Comparison of ENCODE assay signal across 1 fruit fly cellular context in the genomic region with DNA sequence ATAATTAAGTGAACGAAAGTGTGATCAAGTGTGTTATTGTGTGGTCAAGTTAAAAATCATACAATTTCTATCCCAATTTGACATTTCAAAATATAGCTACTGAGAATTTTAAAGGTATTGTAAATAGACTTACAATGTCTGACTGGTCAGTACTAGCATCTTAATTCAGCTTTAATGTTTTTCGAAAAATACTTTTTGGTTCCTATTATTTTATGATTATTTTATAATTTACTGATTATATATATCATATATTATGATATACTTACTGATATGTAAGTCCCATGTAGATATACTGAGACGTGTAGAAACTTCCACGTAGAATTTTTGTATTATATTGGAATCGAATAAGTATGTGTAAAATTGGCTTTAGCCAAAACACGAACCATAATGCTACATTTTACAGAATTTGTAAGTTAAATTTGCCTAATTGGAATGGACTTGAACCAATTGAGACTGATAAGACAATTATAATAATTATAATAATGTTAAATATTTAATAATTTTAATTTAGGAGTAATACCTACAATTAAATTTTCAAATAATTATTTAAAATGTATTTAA.
TF ChIP-seq lines count a peak whose summit lies in the region.

TSS of gene Actn3 (minus strand) at position 51 of the 561 bp plus-strand sequence.

TF ChIP-seq in whole organism, embryonic, 481 proteins besides CTCF, POLR2A, EP300 and RAD21 (continued from another document):
- TF ChIP-seq C15 (GFP tag; IDR thresholded peaks at IDR 0.05; lab: Robert Waterston, UW) (no peak), Rfx (GFP tag; IDR thresholded peaks at IDR 0.05; lab: Robert Waterston, UW) (no peak), D19B (GFP tag; optimal IDR thresholded peaks at IDR 0.05; lab: Kevin White, UChicago) (no peak), Atf6 (GFP tag; IDR thresholded peaks at IDR 0.05; lab: Robert Waterston, UW) (no peak), gfzf (GFP tag; optimal IDR thresholded peaks at IDR 0.05; lab: Kevin White, UChicago) (no peak), PHDP (tag; optimal IDR thresholded peaks at IDR 0.05; lab: Kevin White, UChicago) (no peak), CG15269 (tag; optimal IDR thresholded peaks at IDR 0.05; lab: Kevin White, UChicago) (no peak), CG14860 (GFP tag; IDR thresholded peaks at IDR 0.05; lab: Robert Waterston, UW; ENCODE audit: partially characterized antibody) (peak; percentile 11; the same call in 1 of the 3 replicates), maf-S (GFP tag; optimal IDR thresholded peaks at IDR 0.05; lab: Kevin White, UChicago) (no peak), pros (GFP tag; optimal IDR thresholded peaks at IDR 0.05; lab: Kevin White, UChicago) (no peak), CoRest (tag; optimal IDR thresholded peaks at IDR 0.05; lab: Kevin White, UChicago) (peak; percentile 24), CG34376 (GFP tag; optimal IDR thresholded peaks at IDR 0.05; lab: Kevin White, UChicago) (no peak), CG11560 (tag; IDR thresholded peaks at IDR 0.05; lab: Robert Waterston, UW) (peak; percentile 78; the same call in 2 of the 3 replicates), CG11085 (GFP tag; IDR thresholded peaks at IDR 0.05; lab: Robert Waterston, UW) (0 out of 2 replicates have a peak, but pooled peaks have one; percentile 7), slp2 (GFP tag; optimal IDR thresholded peaks at IDR 0.05; lab: Kevin White, UChicago) (no peak), bbx (GFP tag; IDR thresholded peaks at IDR 0.05; lab: Robert Waterston, UW; ENCODE audit: partially characterized antibody) (0 out of 2 replicates have a peak, but pooled peaks have one; percentile 38), vvl (GFP tag; IDR thresholded peaks at IDR 0.05; lab: Robert Waterston, UW) (no peak), CG6791 (GFP tag; IDR thresholded peaks at IDR 0.05; lab: Robert Waterston, UW; ENCODE audit: partially characterized antibody) (0 out of 3 replicates have a peak, but pooled peaks have one; percentile 39), knrl (GFP tag; IDR thresholded peaks at IDR 0.05; lab: Robert Waterston, UW; ENCODE audit: partially characterized antibody) (peak; percentile 67), run (tag; optimal IDR thresholded peaks at IDR 0.05; lab: Kevin White, UChicago) (no peak), yki (optimal IDR thresholded peaks at IDR 0.05; lab: Kevin White, UChicago) (peak; percentile 40), HmgZ (tag; optimal IDR thresholded peaks at IDR 0.05; lab: Kevin White, UChicago) (peak; percentile 67), Sry-β (GFP tag; optimal IDR thresholded peaks at IDR 0.05; lab: Kevin White, UChicago) (no peak), CG12155 (GFP tag; optimal IDR thresholded peaks at IDR 0.05; lab: Kevin White, UChicago) (no peak), CG16813 (GFP tag; IDR thresholded peaks at IDR 0.05; lab: Robert Waterston, UW; ENCODE audit: partially characterized antibody) (peak; percentile 48; the same call in 2 of the 3 replicates), shn (GFP tag; optimal IDR thresholded peaks at IDR 0.05; lab: Kevin White, UChicago) (no peak)
